Worm (Caenorhabditis elegans): ENCODE measurements around the gene F59B10.4.

The F59B10.4 gene

DNA sequence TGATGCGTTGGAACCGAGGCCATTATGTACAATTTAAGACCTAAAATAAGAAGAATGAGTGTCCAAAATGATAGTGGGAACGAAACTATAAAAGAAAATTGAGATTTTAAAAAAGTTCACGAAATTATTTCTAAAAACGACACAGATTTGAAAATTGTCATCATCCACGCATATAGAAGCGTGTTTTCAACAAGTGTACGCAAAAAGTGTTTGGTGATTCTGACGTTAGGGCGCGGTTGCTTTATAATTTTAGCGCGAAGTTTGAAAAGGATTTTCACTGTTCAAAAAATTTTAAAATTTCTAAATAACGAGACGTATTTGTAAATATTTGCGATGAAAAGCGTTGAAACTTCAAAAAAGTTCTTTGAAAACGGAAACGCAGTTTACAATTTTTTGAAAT lies 44.5 kb upstream of the F59B10.4 start, which contains the start of gene cdc-48.1 (continued):
- peak; percentile 96 to 100 (median 99) for TF ChIP-seq elt-3 (tag; optimal IDR thresholded peaks at IDR 0.05)
- TF ChIP-seq ceh-9 (tag; optimal IDR thresholded peaks at IDR 0.05) = no peak

DNA sequence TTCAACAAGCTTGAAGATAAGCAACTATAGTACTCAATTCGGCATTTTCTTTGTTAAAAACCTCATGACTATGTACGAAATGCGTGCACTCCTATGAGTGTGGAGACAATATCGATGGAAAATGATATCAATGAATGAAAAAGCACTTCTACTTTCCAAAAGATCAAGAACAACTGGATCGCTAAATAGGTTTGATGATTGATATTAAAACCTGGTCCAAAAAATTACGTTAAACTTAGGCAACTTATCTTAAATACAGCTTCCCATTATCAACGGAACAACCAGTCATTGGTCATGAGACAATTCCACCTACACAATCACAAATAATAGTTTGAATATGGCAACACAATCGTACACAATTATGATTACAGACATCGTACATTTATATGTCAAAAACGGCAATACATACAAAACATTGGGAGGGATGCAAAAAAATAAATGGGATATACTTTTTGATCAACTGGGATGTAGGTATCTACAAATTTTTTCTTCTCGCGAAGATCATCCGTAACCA lies 40.8 kb upstream of the F59B10.4 start:
- TF ChIP-seq nhr-23 (tag; optimal IDR thresholded peaks at IDR 0.05) = peak; percentile 14
- no peak for TF ChIP-seq ztf-11 (tag; optimal IDR thresholded peaks at IDR 0.05)
- TF ChIP-seq ceh-82 (tag; optimal IDR thresholded peaks at IDR 0.05) = no peak
- peak; percentile 65 for TF ChIP-seq pqm-1 (tag; optimal IDR thresholded peaks at IDR 0.05)
- TF ChIP-seq nhr-11 (tag; optimal IDR thresholded peaks at IDR 0.05) = no peak
- TF ChIP-seq R02D3.7 (tag; optimal IDR thresholded peaks at IDR 0.05) = no peak
- TF ChIP-seq ZK546.5 (tag; optimal IDR thresholded peaks at IDR 0.05) = no peak
- no peak for TF ChIP-seq zag-1 (tag; optimal IDR thresholded peaks at IDR 0.05)
- no peak for TF ChIP-seq mdl-1 (tag; optimal IDR thresholded peaks at IDR 0.05)
- peak; percentile 0 for TF ChIP-seq elt-1 (tag; optimal IDR thresholded peaks at IDR 0.05)
- TF ChIP-seq tbx-2 (tag; optimal IDR thresholded peaks at IDR 0.05) = no peak
- no peak for TF ChIP-seq nhr-237 (tag; optimal IDR thresholded peaks at IDR 0.05)
- TF ChIP-seq jun-1 (tag; optimal IDR thresholded peaks at IDR 0.05) = no peak
- no peak for TF ChIP-seq lsy-12 (tag; optimal IDR thresholded peaks at IDR 0.05)
- no peak for TF ChIP-seq nhr-28 (tag; optimal IDR thresholded peaks at IDR 0.05)
- peak; percentile 40 for TF ChIP-seq nhr-43 (tag; optimal IDR thresholded peaks at IDR 0.05; ENCODE audit: poor library complexity, severe bottlenecking)
- no peak for TF ChIP-seq lin-15B (tag; optimal IDR thresholded peaks at IDR 0.05)
- no peak for TF ChIP-seq ceh-28 (tag; optimal IDR thresholded peaks at IDR 0.05)
- TF ChIP-seq snpc-4 (tag; optimal IDR thresholded peaks at IDR 0.05) = no peak
- TF ChIP-seq nhr-12 (tag; optimal IDR thresholded peaks at IDR 0.05) = no peak
- no peak for TF ChIP-seq ceh-16 (tag; optimal IDR thresholded peaks at IDR 0.05)
- TF ChIP-seq nhr-76 (tag; optimal IDR thresholded peaks at IDR 0.05) = no peak
- no peak for TF ChIP-seq skn-1 (tag; optimal IDR thresholded peaks at IDR 0.05)
- no peak for TF ChIP-seq fos-1 (tag; optimal IDR thresholded peaks at IDR 0.05)
- TF ChIP-seq daf-12 (tag; optimal IDR thresholded peaks at IDR 0.05) = no peak
- no peak for TF ChIP-seq hmg-11 (tag; optimal IDR thresholded peaks at IDR 0.05)
- TF ChIP-seq nhr-77 (tag; optimal IDR thresholded peaks at IDR 0.05) = no peak
- no peak for TF ChIP-seq elt-3 (tag; optimal IDR thresholded peaks at IDR 0.05)
- TF ChIP-seq mml-1 (tag; optimal IDR thresholded peaks at IDR 0.05) = no peak
- no peak for TF ChIP-seq unc-39 (tag; optimal IDR thresholded peaks at IDR 0.05)
- no peak for TF ChIP-seq aly-2 (tag; optimal IDR thresholded peaks at IDR 0.05)
- TF ChIP-seq egl-5 (tag; optimal IDR thresholded peaks at IDR 0.05) = no peak
- peak; percentile 71 for TF ChIP-seq elt-2 (tag; optimal IDR thresholded peaks at IDR 0.05)
- no peak for TF ChIP-seq nhr-67 (tag; optimal IDR thresholded peaks at IDR 0.05)
- TF ChIP-seq ama-1 (optimal IDR thresholded peaks at IDR 0.05) = peak; percentile 68
- no peak for TF ChIP-seq nhr-25 (tag; optimal IDR thresholded peaks at IDR 0.05)
- TF ChIP-seq lin-39 (tag; optimal IDR thresholded peaks at IDR 0.05) = no peak
- no peak for TF ChIP-seq sea-2 (GFP tag; optimal IDR thresholded peaks at IDR 0.05)
- no peak for TF ChIP-seq fkh-2 (tag; optimal IDR thresholded peaks at IDR 0.05)
- no peak for TF ChIP-seq eor-1 (tag; optimal IDR thresholded peaks at IDR 0.05)
- no peak for TF ChIP-seq unc-62 (GFP tag; optimal IDR thresholded peaks at IDR 0.05)
- no peak for TF ChIP-seq nfya-1 (tag; optimal IDR thresholded peaks at IDR 0.05; ENCODE audit: insufficient read depth)
- no peak for TF ChIP-seq fkh-10 (GFP tag; optimal IDR thresholded peaks at IDR 0.05)
- peak; percentile 21 for TF ChIP-seq pha-4 (tag; optimal IDR thresholded peaks at IDR 0.05)
- no peak for TF ChIP-seq ceh-9 (tag; optimal IDR thresholded peaks at IDR 0.05)
- no peak for TF ChIP-seq egl-27 (tag; optimal IDR thresholded peaks at IDR 0.05)
- TF ChIP-seq ztf-4 (tag; optimal IDR thresholded peaks at IDR 0.05) = no peak
